Fruit fly (Drosophila melanogaster) whole organism, wandering third instar larva: ENCODE results near the gene Psa.

Experiments used
- Abd-B ChIP-seq: fragments of >200 bp; optimal IDR thresholded peaks from 2 replicates; lab custom pipeline; 2017; ENCODE audit warnings: missing biosample characterization, missing genetic modification characterization
- Jra ChIP-seq: sonication (Bioruptor generic); optimal IDR thresholded peaks from 2 replicates; lab custom pipeline; 2016; ENCODE audit warnings: missing biosample characterization, missing genetic modification characterization
- Myc ChIP-seq: fragments of >200 bp; optimal IDR thresholded peaks from 2 replicates; lab custom pipeline; 2017
- OdsH ChIP-seq: fragments of 200-800 bp; sonication (Bioruptor generic); optimal IDR thresholded peaks from 2 replicates; lab custom pipeline; 2016; ENCODE audit warnings: missing biosample characterization, mild to moderate bottlenecking, missing genetic modification characterization
- Sp1 ChIP-seq: fragments of 200-800 bp; sonication (Bioruptor generic); optimal IDR thresholded peaks from 3 replicates; lab custom pipeline; 2019; ENCODE audit warnings: missing biosample characterization, mild to moderate bottlenecking, missing genetic modification characterization, moderate library complexity
- br ChIP-seq: fragments of 200-800 bp; sonication (Bioruptor generic); optimal IDR thresholded peaks from 2 replicates; lab custom pipeline; 2016; ENCODE audit warnings: missing biosample characterization, missing genetic modification characterization
- dsf ChIP-seq: sonication (Bioruptor generic); optimal IDR thresholded peaks from 2 replicates; lab custom pipeline; 2016; ENCODE audit warnings: missing biosample characterization, missing genetic modification characterization, borderline replicate concordance
- fru ChIP-seq: fragments of 200-800 bp; sonication (Bioruptor generic); optimal IDR thresholded peaks from 3 replicates; lab custom pipeline; 2016; ENCODE audit warnings: missing biosample characterization, mild to moderate bottlenecking, missing genetic modification characterization
- h ChIP-seq: fragments of 200-800 bp; sonication (Bioruptor generic); optimal IDR thresholded peaks from 3 replicates; lab custom pipeline; 2016; ENCODE audit warnings: missing biosample characterization, mild to moderate bottlenecking, missing genetic modification characterization
- pan ChIP-seq: fragments of >200 bp; optimal IDR thresholded peaks from 2 replicates; lab custom pipeline; 2017
- psq ChIP-seq: fragments of 200-800 bp; sonication (Bioruptor generic); optimal IDR thresholded peaks from 3 replicates; lab custom pipeline; 2017; ENCODE audit warnings: missing biosample characterization, mild to moderate bottlenecking, missing genetic modification characterization, moderate library complexity
- rgr ChIP-seq: fragments of 200-800 bp; sonication (Bioruptor generic); optimal IDR thresholded peaks from 3 replicates; lab custom pipeline; 2016; ENCODE audit warnings: missing biosample characterization, mild to moderate bottlenecking, missing genetic modification characterization
- tai ChIP-seq: sonication (Bioruptor generic); optimal IDR thresholded peaks from 2 replicates; lab custom pipeline; 2016; ENCODE audit warnings: missing biosample characterization, missing genetic modification characterization
- usp ChIP-seq: fragments of >200 bp; optimal IDR thresholded peaks from 2 replicates; lab custom pipeline; 2017; ENCODE audit warnings: missing biosample characterization, missing genetic modification characterization

dm6 chr3L:1502086-1502893 lies at the start of gene Psa, which contains the start of gene hfp:
- no peak for TF ChIP-seq br (GFP tag; lab: Kevin White, UChicago)
- no peak for TF ChIP-seq fru
- TF ChIP-seq h (GFP tag; lab: Kevin White, UChicago): no peak
- TF ChIP-seq dsf (GFP tag; lab: Kevin White, UChicago): no peak
- TF ChIP-seq usp: no peak
- TF ChIP-seq Sp1 (GFP tag; lab: Kevin White, UChicago): no peak
- TF ChIP-seq Jra (GFP tag; lab: Kevin White, UChicago): no peak
- TF ChIP-seq psq (GFP tag; lab: Kevin White, UChicago): no peak
- no peak for TF ChIP-seq Abd-B
- no peak for TF ChIP-seq OdsH
- TF ChIP-seq tai: no peak
- no peak for TF ChIP-seq pan
- TF ChIP-seq Myc (lab: Kevin White, UChicago): no peak
- TF ChIP-seq rgr (GFP tag; lab: Kevin White, UChicago): no peak
